Fruit fly (Drosophila melanogaster): ENCODE results near the gene Hibch.

Gene Hibch

DNA sequence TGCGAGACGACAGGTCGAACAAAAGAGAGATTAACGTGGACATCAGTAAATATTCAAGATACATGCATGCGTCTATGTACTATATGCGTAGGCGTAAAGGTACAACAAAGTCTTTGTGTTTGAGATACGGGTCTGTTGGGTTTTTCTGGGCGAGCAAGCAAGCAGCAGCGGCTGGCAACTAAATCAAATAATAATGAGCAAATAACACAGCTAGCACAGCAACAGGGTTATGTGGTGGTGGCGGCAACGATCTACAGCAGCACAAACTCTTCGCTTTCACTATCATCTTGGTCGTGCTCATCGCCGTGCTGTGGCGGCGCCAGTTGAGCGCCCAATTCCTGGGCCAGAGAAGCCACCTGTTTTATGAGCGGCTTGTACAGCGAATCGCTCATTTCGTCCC, 3.0 kb upstream of the Hibch start:
- no peak for TF ChIP-seq pan (optimal IDR thresholded peaks at IDR 0.05)
- no peak for TF ChIP-seq usp (GFP tag; optimal IDR thresholded peaks at IDR 0.05)
- no peak for TF ChIP-seq CrebA (GFP tag; optimal IDR thresholded peaks at IDR 0.05; ENCODE audit: borderline replicate concordance)
- no peak for TF ChIP-seq woc (GFP tag; optimal IDR thresholded peaks at IDR 0.05)
- TF ChIP-seq Jra (GFP tag; optimal IDR thresholded peaks at IDR 0.05), result no peak
- no peak for TF ChIP-seq brk (GFP tag; optimal IDR thresholded peaks at IDR 0.05)
- TF ChIP-seq br (GFP tag; optimal IDR thresholded peaks at IDR 0.05), result no peak
- no peak for TF ChIP-seq Rel (GFP tag; optimal IDR thresholded peaks at IDR 0.05)
- no peak for TF ChIP-seq Rel (tag; optimal IDR thresholded peaks at IDR 0.05)
- no peak for TF ChIP-seq psq (GFP tag; optimal IDR thresholded peaks at IDR 0.05)
- TF ChIP-seq Myc (optimal IDR thresholded peaks at IDR 0.05), result no peak
- TF ChIP-seq jim (GFP tag; optimal IDR thresholded peaks at IDR 0.05), result no peak
- no peak for TF ChIP-seq ey (GFP tag; optimal IDR thresholded peaks at IDR 0.05)
- TF ChIP-seq Abd-B (GFP tag; optimal IDR thresholded peaks at IDR 0.05), result no peak
- no peak for TF ChIP-seq N (GFP tag; optimal IDR thresholded peaks at IDR 0.05)
- TF ChIP-seq dmrt93B (GFP tag; optimal IDR thresholded peaks at IDR 0.05), result no peak
- no peak for TF ChIP-seq HLH106 (tag; optimal IDR thresholded peaks at IDR 0.05)
- TF ChIP-seq Vsx2 (GFP tag; optimal IDR thresholded peaks at IDR 0.05; ENCODE audit: partially characterized antibody), result no peak
- no peak for TF ChIP-seq OdsH (GFP tag; optimal IDR thresholded peaks at IDR 0.05)

DNA sequence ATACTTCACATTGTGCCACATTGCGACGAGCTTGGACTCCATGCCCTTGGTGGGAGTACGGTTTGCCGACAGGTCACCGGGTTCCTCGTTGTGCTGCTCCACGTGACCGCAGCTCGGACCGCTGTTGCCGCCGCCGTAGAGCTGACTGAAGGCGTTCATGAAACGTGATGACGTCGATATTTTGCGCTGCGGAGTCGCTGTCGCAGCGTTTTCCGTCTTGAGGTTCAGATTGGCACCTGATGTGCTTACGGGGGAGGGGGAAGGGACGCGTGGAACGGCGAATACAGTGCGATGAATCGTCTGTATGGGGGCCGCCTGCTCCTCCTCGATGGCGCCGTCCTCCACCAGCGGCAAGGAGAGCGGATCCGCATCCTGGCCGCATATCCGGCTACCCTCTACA, 877 bp upstream of the Hibch start:
- TF ChIP-seq Abd-B (GFP tag; optimal IDR thresholded peaks at IDR 0.05) (no peak), Hr78 (GFP tag; optimal IDR thresholded peaks at IDR 0.05) (no peak), OdsH (GFP tag; optimal IDR thresholded peaks at IDR 0.05) (no peak), Sp1 (GFP tag; optimal IDR thresholded peaks at IDR 0.05) (no peak), h (GFP tag; optimal IDR thresholded peaks at IDR 0.05) (no peak), ey (GFP tag; optimal IDR thresholded peaks at IDR 0.05) (no peak), Jra (GFP tag; optimal IDR thresholded peaks at IDR 0.05) (no peak), CG9705 (GFP tag; optimal IDR thresholded peaks at IDR 0.05) (no peak), Hr83 (GFP tag; optimal IDR thresholded peaks at IDR 0.05; ENCODE audit: poor library complexity, severe bottlenecking) (no peak), lola (GFP tag; optimal IDR thresholded peaks at IDR 0.05) (no peak), woc (GFP tag; optimal IDR thresholded peaks at IDR 0.05) (no peak), dsf (GFP tag; optimal IDR thresholded peaks at IDR 0.05; ENCODE audit: borderline replicate concordance) (no peak), usp (GFP tag; optimal IDR thresholded peaks at IDR 0.05) (no peak), CG32264 (GFP tag; optimal IDR thresholded peaks at IDR 0.05) (no peak), dmrt93B (GFP tag; optimal IDR thresholded peaks at IDR 0.05) (no peak), HLH106 (tag; optimal IDR thresholded peaks at IDR 0.05) (no peak), jim (GFP tag; optimal IDR thresholded peaks at IDR 0.05) (no peak), foxo (GFP tag; optimal IDR thresholded peaks at IDR 0.05) (no peak), dl (GFP tag; optimal IDR thresholded peaks at IDR 0.05; ENCODE audit: insufficient read depth in 1 of 2, partially characterized antibody in 2 of 2) (no peak)

DNA sequence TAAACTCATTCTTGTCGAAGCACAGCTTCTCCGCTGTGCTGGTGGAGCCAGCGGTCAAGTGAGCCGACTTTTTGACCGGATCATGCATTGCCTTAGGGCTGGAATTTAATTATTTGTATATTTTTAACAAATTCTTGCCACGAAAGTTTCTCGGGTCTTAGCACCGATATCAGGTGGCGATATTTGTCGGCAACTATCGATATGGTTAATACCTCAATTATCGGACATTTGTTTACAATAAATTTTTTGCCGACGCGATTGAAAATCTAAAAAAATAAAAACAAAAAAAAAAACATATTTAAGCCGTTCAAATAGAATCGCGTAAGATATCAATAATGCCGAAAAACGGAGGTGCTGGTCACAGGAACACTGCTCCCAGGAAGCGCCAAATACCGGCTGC, 4.5 kb downstream of the Hibch start, which contains the start of the genes Cog2 and Trax:
Cog2 (minus strand) TSS at position 168 of the 400 bp plus-strand sequence.
Trax (plus strand) TSS at position 203 of the 400 bp plus-strand sequence.
- no peak for TF ChIP-seq Sp1 (GFP tag; optimal IDR thresholded peaks at IDR 0.05)
- no peak for TF ChIP-seq CG32264 (GFP tag; optimal IDR thresholded peaks at IDR 0.05)
- TF ChIP-seq psq (GFP tag; optimal IDR thresholded peaks at IDR 0.05), result no peak
- TF ChIP-seq Mio (GFP tag; optimal IDR thresholded peaks at IDR 0.05), result no peak
- TF ChIP-seq Hnf4 (GFP tag; optimal IDR thresholded peaks at IDR 0.05), result no peak
- TF ChIP-seq dmrt93B (GFP tag; optimal IDR thresholded peaks at IDR 0.05), result no peak
- TF ChIP-seq Abd-B (GFP tag; optimal IDR thresholded peaks at IDR 0.05), result no peak
- no peak for TF ChIP-seq HLH106 (tag; optimal IDR thresholded peaks at IDR 0.05)
- TF ChIP-seq Myc (optimal IDR thresholded peaks at IDR 0.05), result no peak
- no peak for TF ChIP-seq br (GFP tag; optimal IDR thresholded peaks at IDR 0.05)
- no peak for TF ChIP-seq lola (GFP tag; optimal IDR thresholded peaks at IDR 0.05)
- no peak for TF ChIP-seq Hr78 (GFP tag; optimal IDR thresholded peaks at IDR 0.05)
- TF ChIP-seq dsf (GFP tag; optimal IDR thresholded peaks at IDR 0.05; ENCODE audit: borderline replicate concordance), result no peak
- TF ChIP-seq usp (GFP tag; optimal IDR thresholded peaks at IDR 0.05), result no peak
- TF ChIP-seq fru (GFP tag; optimal IDR thresholded peaks at IDR 0.05), result no peak
- TF ChIP-seq sage (GFP tag; optimal IDR thresholded peaks at IDR 0.05), result no peak
- no peak for TF ChIP-seq Rel (GFP tag; optimal IDR thresholded peaks at IDR 0.05)
- TF ChIP-seq Rel (tag; optimal IDR thresholded peaks at IDR 0.05), result no peak
- TF ChIP-seq N (GFP tag; optimal IDR thresholded peaks at IDR 0.05), result no peak
- TF ChIP-seq rgr (GFP tag; optimal IDR thresholded peaks at IDR 0.05), result no peak

DNA sequence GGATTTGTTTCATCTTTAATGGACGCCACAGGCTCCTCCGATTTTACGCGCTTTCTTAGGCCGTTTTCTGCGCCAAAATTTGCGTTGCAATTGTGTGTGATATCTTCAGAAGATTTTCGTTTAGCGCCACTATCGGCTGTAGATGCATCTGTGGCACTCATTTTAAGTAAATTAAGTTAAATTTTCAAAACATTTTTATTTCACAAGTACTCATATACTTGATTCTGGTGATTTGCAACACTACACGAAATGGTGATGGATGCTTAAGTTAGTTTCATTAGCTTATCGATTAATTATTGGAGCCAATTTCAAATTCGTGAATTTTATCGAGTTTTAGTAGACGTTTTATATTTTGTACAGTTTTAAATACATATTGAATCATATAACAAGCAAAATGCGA, 6.6 kb downstream of the Hibch start, which contains the start of gene CG6171:
CG6171 (minus strand) TSS at position 250 of the 400 bp plus-strand sequence.
- TF ChIP-seq Hr83 (GFP tag; optimal IDR thresholded peaks at IDR 0.05; ENCODE audit: poor library complexity, severe bottlenecking), result peak; percentile 23
- TF ChIP-seq lola (GFP tag; optimal IDR thresholded peaks at IDR 0.05), result peak; percentile 22
- TF ChIP-seq Abd-B (GFP tag; optimal IDR thresholded peaks at IDR 0.05), result no peak
- TF ChIP-seq rgr (GFP tag; optimal IDR thresholded peaks at IDR 0.05), result peak; percentile 36

Measured in whole organism, wandering third instar larva.